Worm (Caenorhabditis elegans) whole organism, young adult: ENCODE measurements around the gene ddn-1.

ENCODE experiments used
- C06A6.2 ChIP-seq: fragments of 200-800 bp; sonication (Bioruptor generic); conservative IDR thresholded peaks from 2 replicates; pipeline ENCODE4 v1.3.6; 2022; ENCODE audit warnings: missing genetic modification characterization, missing compliant biosample characterization
- F37B4.10 ChIP-seq: fragments of 200-800 bp; sonication (Bioruptor generic); IDR thresholded peaks from 2 replicates; pipeline ENCODE4 v1.3.6; 2022; ENCODE audit warnings: missing genetic modification characterization, missing compliant biosample characterization
- F39B2.1 ChIP-seq: fragments of 200-800 bp; sonication (Bioruptor generic); IDR thresholded peaks from 2 replicates; pipeline ENCODE4 v1.3.6; 2022; ENCODE audit warnings: missing genetic modification reagents, missing genetic modification characterization, missing compliant biosample characterization
- F49E8.2 ChIP-seq: sonication (generic microtip); optimal IDR thresholded peaks from 3 replicates; lab custom pipeline; 2017; ENCODE audit warnings: missing genetic modification characterization, mild to moderate bottlenecking, missing compliant biosample characterization, antibody characterized with exemption, moderate library complexity; ENCODE audit not compliant: insufficient read depth
- aptf-2 ChIP-seq: fragments of 200-800 bp; sonication (Bioruptor generic); conservative IDR thresholded peaks from 2 replicates; pipeline ENCODE4 v1.3.6; 2022; ENCODE audit warnings: missing genetic modification reagents, missing genetic modification characterization, missing compliant biosample characterization
- atf-7 ChIP-seq: sonication (generic microtip); optimal IDR thresholded peaks from 2 replicates; lab custom pipeline; 2017; ENCODE audit warnings: mild to moderate bottlenecking, missing genetic modification characterization, missing compliant biosample characterization
- athp-1 ChIP-seq: sonication (generic microtip); optimal IDR thresholded peaks from 2 replicates; lab custom pipeline; 2017; ENCODE audit warnings: mild to moderate bottlenecking, missing genetic modification characterization, missing compliant biosample characterization
- attf-5 ChIP-seq: fragments of 200-800 bp; sonication (Bioruptor generic); optimal IDR thresholded peaks from 2 replicates; lab custom pipeline; 2018; ENCODE audit warnings: mild to moderate bottlenecking, missing genetic modification characterization, missing compliant biosample characterization
- ceh-40 ChIP-seq: fragments of 200-800 bp; sonication (Bioruptor generic); IDR thresholded peaks from 2 replicates; pipeline ENCODE4 v1.3.6; 2022; ENCODE audit warnings: missing genetic modification characterization, missing compliant biosample characterization
- ceh-79 ChIP-seq: sonication (generic microtip); optimal IDR thresholded peaks from 2 replicates; lab custom pipeline; 2017; ENCODE audit warnings: mild to moderate bottlenecking, missing genetic modification characterization, missing compliant biosample characterization
- ceh-91 ChIP-seq: fragments of 200-800 bp; sonication (Bioruptor generic); IDR thresholded peaks from 2 replicates; pipeline ENCODE4 v1.3.6; 2022; ENCODE audit warnings: missing genetic modification reagents, missing genetic modification characterization, missing compliant biosample characterization
- egl-44 ChIP-seq: fragments of 200-800 bp; sonication (Bioruptor generic); IDR thresholded peaks from 2 replicates; pipeline ENCODE4 v1.3.6; 2022; ENCODE audit warnings: missing genetic modification reagents, missing genetic modification characterization, missing compliant biosample characterization
- ets-4 ChIP-seq: fragments of 200-800 bp; sonication (Bioruptor generic); optimal IDR thresholded peaks from 2 replicates; lab custom pipeline; 2018; ENCODE audit warnings: mild to moderate bottlenecking, missing genetic modification characterization, missing compliant biosample characterization
- hlh-26 ChIP-seq: fragments of 200-800 bp; sonication (Bioruptor generic); conservative IDR thresholded peaks from 2 replicates; pipeline ENCODE4 v1.3.6; 2022; ENCODE audit warnings: missing genetic modification reagents, missing genetic modification characterization, missing compliant biosample characterization
- hmg-20 ChIP-seq: fragments of 200-800 bp; sonication (Bioruptor generic); IDR thresholded peaks from 2 replicates; pipeline ENCODE4 v1.3.6; 2022; ENCODE audit warnings: missing genetic modification reagents, missing genetic modification characterization, missing compliant biosample characterization
- hrde-1 ChIP-seq: sonication (generic microtip); optimal IDR thresholded peaks from 2 replicates; lab custom pipeline; 2016; ENCODE audit warnings: missing genetic modification characterization, mild to moderate bottlenecking, missing compliant biosample characterization, moderate library complexity, missing genotype, missing genetic modification reagents, borderline replicate concordance
- hsf-1 ChIP-seq: fragments of 200-800 bp; sonication (Bioruptor generic); IDR thresholded peaks from 2 replicates; pipeline ENCODE4 v1.3.6; 2022; ENCODE audit warnings: missing genetic modification reagents, missing genetic modification characterization, missing compliant biosample characterization
- let-607 ChIP-seq, 2 experiments: fragments of 200-800 bp in 1 of 2; sonication (Bioruptor generic) in 1 of 2; sonication (generic microtip) in 1 of 2; optimal IDR thresholded peaks; 2 replicates each; lab custom pipeline; 2016 to 2018; ENCODE audit warnings: mild to moderate bottlenecking in 2 of 2, missing compliant biosample characterization in 2 of 2, missing genetic modification characterization in 2 of 2, moderate library complexity in 2 of 2, missing genotype in 1 of 2
- lin-35 ChIP-seq, 3 experiments: fragments of 150-350 bp in 2 of 3; sonication (generic microtip) in 1 of 3; optimal IDR thresholded peaks; 2 replicates each; lab custom pipeline; 2014 to 2018; ENCODE audit warnings: missing biosample characterization in 3 of 3, missing genetic modification characterization in 3 of 3, missing genetic modification reagents in 3 of 3
- mcd-1 ChIP-seq: fragments of 200-800 bp; sonication (Bioruptor generic); IDR thresholded peaks from 2 replicates; pipeline ENCODE4 v1.3.6; 2022; ENCODE audit warnings: missing genetic modification reagents, missing genetic modification characterization, missing compliant biosample characterization
- mxl-1 ChIP-seq: sonication (generic microtip); optimal IDR thresholded peaks from 2 replicates; lab custom pipeline; 2016; ENCODE audit warnings: missing genetic modification characterization, missing compliant biosample characterization
- nfya-1 ChIP-seq: sonication (generic microtip); optimal IDR thresholded peaks from 2 replicates; lab custom pipeline; 2017; ENCODE audit warnings: antibody characterized with exemption, missing compliant biosample characterization, missing genetic modification characterization, borderline replicate concordance; ENCODE audit not compliant: insufficient read depth
- nfyb-1 ChIP-seq: fragments of 200-800 bp; sonication (Bioruptor generic); IDR thresholded peaks from 2 replicates; pipeline ENCODE4 v1.3.6; 2022; ENCODE audit warnings: missing genetic modification reagents, missing genetic modification characterization, missing compliant biosample characterization
- nhr-179 ChIP-seq: sonication (generic microtip); optimal IDR thresholded peaks from 2 replicates; lab custom pipeline; 2016; ENCODE audit warnings: mild to moderate bottlenecking, missing genetic modification characterization, missing compliant biosample characterization
- nhr-80 ChIP-seq: sonication (generic microtip); optimal IDR thresholded peaks from 2 replicates; lab custom pipeline; 2016; ENCODE audit warnings: missing genetic modification characterization, missing compliant biosample characterization
- pha-4 ChIP-seq: fragments of 150-350 bp; sonication (generic microtip); optimal IDR thresholded peaks from 2 replicates; lab custom pipeline; 2014; ENCODE audit warnings: missing biosample characterization, missing genetic modification reagents, missing genetic modification characterization
- snpc-3.4 ChIP-seq: sonication (generic microtip); optimal IDR thresholded peaks from 2 replicates; lab custom pipeline; 2017; ENCODE audit warnings: missing genetic modification characterization, mild to moderate bottlenecking, missing compliant biosample characterization, antibody characterized with exemption, moderate library complexity, missing genotype, missing genetic modification reagents
- tlf-1 ChIP-seq: fragments of 200-800 bp; sonication (Bioruptor generic); optimal IDR thresholded peaks from 2 replicates; lab custom pipeline; 2018; ENCODE audit warnings: mild to moderate bottlenecking, missing genetic modification characterization, missing compliant biosample characterization
- unc-62 ChIP-seq: fragments of 150-350 bp; optimal IDR thresholded peaks from 2 replicates; lab custom pipeline; 2014; ENCODE audit warnings: missing biosample characterization, missing genetic modification reagents, missing genetic modification characterization
- xnd-1 ChIP-seq: sonication (generic microtip); optimal IDR thresholded peaks from 2 replicates; lab custom pipeline; 2016; ENCODE audit warnings: missing genotype, missing genetic modification reagents, missing genetic modification characterization, missing compliant biosample characterization
- zfh-2 ChIP-seq: fragments of 200-800 bp; sonication (Bioruptor generic); conservative IDR thresholded peaks from 2 replicates; pipeline ENCODE4 v1.3.6; 2022; ENCODE audit warnings: missing genetic modification reagents, missing genetic modification characterization, missing compliant biosample characterization
- zim-3 ChIP-seq: sonication (generic microtip); optimal IDR thresholded peaks from 2 replicates; lab custom pipeline; 2017; ENCODE audit warnings: mild to moderate bottlenecking, missing genetic modification characterization, moderate library complexity, missing compliant biosample characterization
- ztf-22 ChIP-seq: fragments of 200-800 bp; sonication (Bioruptor generic); optimal IDR thresholded peaks from 2 replicates; lab custom pipeline; 2018; ENCODE audit warnings: mild to moderate bottlenecking, missing genetic modification characterization, moderate library complexity, missing compliant biosample characterization
- ztf-6 ChIP-seq: fragments of 200-800 bp; sonication (Bioruptor generic); IDR thresholded peaks from 2 replicates; pipeline ENCODE4 v1.3.6; 2022; ENCODE audit warnings: missing genetic modification reagents, missing genetic modification characterization, missing compliant biosample characterization

The ddn-1 gene

DNA sequence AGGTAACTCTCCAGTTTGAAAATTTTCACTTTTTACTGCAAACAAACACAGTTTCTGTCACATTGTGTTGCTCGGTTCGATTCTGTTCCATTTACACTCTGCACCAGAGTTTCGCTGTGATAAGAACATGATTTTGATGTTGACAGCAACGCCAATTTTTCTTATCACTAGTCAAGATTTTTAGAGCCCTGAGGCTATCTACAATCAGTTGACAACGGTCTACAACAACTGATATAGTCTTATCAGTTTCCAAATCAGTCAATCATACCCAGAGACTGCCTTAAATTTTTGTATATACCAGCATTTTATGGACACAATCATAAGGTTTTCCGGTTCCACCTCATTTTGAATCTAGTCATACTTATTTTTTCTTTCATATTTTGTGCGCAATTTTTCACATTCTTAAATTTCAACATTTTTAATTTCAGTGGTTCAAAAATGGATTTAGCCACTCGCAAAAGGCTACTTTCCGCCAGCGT, 8.2 kb upstream of the ddn-1 start, which contains the start of gene B0507.3:
Gene B0507.3 (plus strand): TSS at position 429 of the 479 bp plus-strand sequence.
- TF ChIP-seq tlf-1 (GFP tag; lab: Kevin White, UChicago) (peak; percentile 30), F37B4.10 (GFP tag; lab: Robert Waterston, UW) (no peak), let-607 (tag; optimal IDR thresholded peaks at IDR 0.05; lab: Kevin White, UChicago) (peak in 1 of 2 experiments; percentile 48), ets-4 (peak; percentile 76), aptf-2 (GFP tag; lab: Robert Waterston, UW) (no peak), nhr-80 (peak; percentile 89), mxl-1 (tag; lab: Kevin White, UChicago) (no peak), athp-1 (tag; lab: Kevin White, UChicago) (no peak), pha-4 (peak; percentile 54), unc-62 (GFP tag; lab: Kevin White, UChicago) (peak; percentile 85), atf-7 (tag; lab: Kevin White, UChicago) (peak; percentile 49), ceh-91 (GFP tag; lab: Robert Waterston, UW) (no peak), attf-5 (GFP tag; lab: Kevin White, UChicago) (no peak), hrde-1 (no peak), hmg-20 (GFP tag; lab: Robert Waterston, UW) (no peak), xnd-1 (no peak), C06A6.2 (GFP tag; lab: Robert Waterston, UW) (no peak), mcd-1 (GFP tag; lab: Robert Waterston, UW) (no peak), nhr-179 (tag; lab: Kevin White, UChicago) (no peak), zim-3 (tag; lab: Kevin White, UChicago) (no peak), ztf-22 (GFP tag; lab: Kevin White, UChicago) (peak; percentile 74), egl-44 (GFP tag; lab: Robert Waterston, UW) (peak; percentile 71), zfh-2 (GFP tag; lab: Robert Waterston, UW) (no peak)
- TF ChIP-seq, all 124 proteins: peak for 9

- TF ChIP-seq snpc-3.4 (tag; lab: Kevin White, UChicago), result no peak
- TF ChIP-seq nhr-80, result peak; percentile 15
- TF ChIP-seq unc-62 (GFP tag; lab: Kevin White, UChicago), result no peak
- no peak for TF ChIP-seq ceh-79 (tag; lab: Kevin White, UChicago)
Measured at ce11 chrV:8767493-8767892, 7.2 kb upstream of the ddn-1 start.

DNA sequence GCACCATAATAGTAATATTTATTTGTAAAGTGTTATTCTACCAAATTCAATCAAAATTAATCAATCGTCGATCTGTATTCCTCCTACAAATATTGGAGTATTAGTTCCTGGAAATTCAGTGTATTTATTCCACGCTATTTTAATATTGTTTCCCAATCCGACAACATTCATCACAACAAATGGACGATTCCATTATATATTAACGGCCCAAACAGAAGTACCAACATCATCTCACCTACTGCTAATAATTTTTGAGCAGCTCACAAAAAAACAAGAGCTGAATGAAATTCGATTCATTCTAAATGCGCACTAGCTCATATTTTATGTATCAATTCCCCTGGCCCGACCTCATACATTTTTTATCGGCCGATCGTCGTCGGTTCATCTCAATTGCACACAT, 6.7 kb upstream of the ddn-1 start:
- TF ChIP-seq nfya-1 (tag; lab: Kevin White, UChicago), result no peak
- TF ChIP-seq ztf-6 (GFP tag; lab: Robert Waterston, UW), result no peak
- TF ChIP-seq ceh-91 (GFP tag; lab: Robert Waterston, UW), result no peak
- no peak for TF ChIP-seq hsf-1 (GFP tag; lab: Robert Waterston, UW)
- TF ChIP-seq lin-35 (GFP tag; optimal IDR thresholded peaks at IDR 0.05; lab: Kevin White, UChicago), result no peak
- TF ChIP-seq F49E8.2, result no peak
- no peak for TF ChIP-seq F39B2.1 (GFP tag; lab: Robert Waterston, UW)
- TF ChIP-seq nfyb-1 (GFP tag; lab: Robert Waterston, UW), result no peak
- no peak for TF ChIP-seq hlh-26 (GFP tag; lab: Robert Waterston, UW)
- TF ChIP-seq ceh-40 (GFP tag; lab: Robert Waterston, UW), result no peak
- TF ChIP-seq, all 124 proteins: peak for 0
